Worm (Caenorhabditis elegans) whole organism, young adult: Measurements from ENCODE around the gene ZK546.5.

ENCODE experiments used
- D2030.7 ChIP-seq: fragments of 200-800 bp; sonication (Bioruptor generic); IDR thresholded peaks from 2 replicates; pipeline ENCODE4 v1.3.6; 2022; ENCODE audit warnings: missing genetic modification reagents, missing genetic modification characterization, missing compliant biosample characterization
- F23B12.7 ChIP-seq: sonication (generic microtip); optimal IDR thresholded peaks from 2 replicates; lab custom pipeline; 2017; ENCODE audit warnings: missing genetic modification characterization, mild to moderate bottlenecking, missing compliant biosample characterization, antibody characterized with exemption, moderate library complexity; ENCODE audit not compliant: insufficient read depth
- F49E8.2 ChIP-seq: sonication (generic microtip); optimal IDR thresholded peaks from 3 replicates; lab custom pipeline; 2017; ENCODE audit warnings: missing genetic modification characterization, mild to moderate bottlenecking, missing compliant biosample characterization, antibody characterized with exemption, moderate library complexity; ENCODE audit not compliant: insufficient read depth
- F52B5.7 ChIP-seq: sonication (generic microtip); optimal IDR thresholded peaks from 2 replicates; lab custom pipeline; 2016; ENCODE audit warnings: mild to moderate bottlenecking, missing genetic modification characterization, missing compliant biosample characterization
- K12H6.12 ChIP-seq: fragments of 200-800 bp; sonication (Bioruptor generic); optimal IDR thresholded peaks from 2 replicates; lab custom pipeline; 2018; ENCODE audit warnings: mild to moderate bottlenecking, missing genetic modification characterization, missing compliant biosample characterization
- Y53G8AR.9 ChIP-seq: fragments of 200-800 bp; sonication (Bioruptor generic); conservative IDR thresholded peaks from 2 replicates; pipeline ENCODE4 v1.3.6; 2022; ENCODE audit warnings: missing genetic modification reagents, missing genetic modification characterization, missing compliant biosample characterization
- Y56A3A.18 ChIP-seq: fragments of 200-800 bp; sonication (Bioruptor generic); IDR thresholded peaks from 2 replicates; pipeline ENCODE4 v1.3.6; 2022; ENCODE audit warnings: missing genetic modification reagents, missing genetic modification characterization, missing compliant biosample characterization
- Y95B8A.8 ChIP-seq: fragments of 200-800 bp; sonication (Bioruptor generic); IDR thresholded peaks from 2 replicates; pipeline ENCODE4 v1.3.6; 2022; ENCODE audit warnings: missing genetic modification reagents, missing genetic modification characterization, missing compliant biosample characterization
- aptf-2 ChIP-seq: fragments of 200-800 bp; sonication (Bioruptor generic); conservative IDR thresholded peaks from 2 replicates; pipeline ENCODE4 v1.3.6; 2022; ENCODE audit warnings: missing genetic modification reagents, missing genetic modification characterization, missing compliant biosample characterization
- athp-1 ChIP-seq: sonication (generic microtip); optimal IDR thresholded peaks from 2 replicates; lab custom pipeline; 2017; ENCODE audit warnings: mild to moderate bottlenecking, missing genetic modification characterization, missing compliant biosample characterization
- attf-3 ChIP-seq: fragments of 200-800 bp; sonication (Bioruptor generic); conservative IDR thresholded peaks from 2 replicates; pipeline ENCODE4 v1.3.6; 2022; ENCODE audit warnings: missing genetic modification reagents, missing genetic modification characterization, missing compliant biosample characterization
- attf-5 ChIP-seq: fragments of 200-800 bp; sonication (Bioruptor generic); optimal IDR thresholded peaks from 2 replicates; lab custom pipeline; 2018; ENCODE audit warnings: mild to moderate bottlenecking, missing genetic modification characterization, missing compliant biosample characterization
- ceh-100 ChIP-seq: fragments of 200-800 bp; sonication (Bioruptor generic); IDR thresholded peaks from 2 replicates; pipeline ENCODE4 v1.3.6; 2022; ENCODE audit warnings: missing genetic modification reagents, missing genetic modification characterization, missing compliant biosample characterization
- ceh-27 ChIP-seq: fragments of 200-800 bp; sonication (Bioruptor generic); optimal IDR thresholded peaks from 2 replicates; lab custom pipeline; 2018; ENCODE audit warnings: mild to moderate bottlenecking, missing genetic modification characterization, moderate library complexity, missing compliant biosample characterization
- die-1 ChIP-seq: sonication (generic microtip); optimal IDR thresholded peaks from 2 replicates; lab custom pipeline; 2016; ENCODE audit warnings: missing genotype, mild to moderate bottlenecking, missing genetic modification characterization, missing compliant biosample characterization
- dox-1 ChIP-seq: fragments of 200-800 bp; sonication (Bioruptor generic); IDR thresholded peaks from 2 replicates; pipeline ENCODE4 v1.3.6; 2022; ENCODE audit warnings: missing genetic modification reagents, missing genetic modification characterization, missing compliant biosample characterization
- dpl-1 ChIP-seq: fragments of 150-350 bp; optimal IDR thresholded peaks from 2 replicates; lab custom pipeline; 2014; ENCODE audit warnings: missing biosample characterization, missing genetic modification reagents, missing genetic modification characterization
- egl-18 ChIP-seq: fragments of 200-800 bp; sonication (Bioruptor generic); IDR thresholded peaks from 2 replicates; pipeline ENCODE4 v1.3.6; 2022; ENCODE audit warnings: missing genetic modification reagents, missing genetic modification characterization, missing compliant biosample characterization
- fkh-3 ChIP-seq: sonication (generic microtip); optimal IDR thresholded peaks from 2 replicates; lab custom pipeline; 2016; ENCODE audit warnings: mild to moderate bottlenecking, missing genetic modification characterization, missing compliant biosample characterization
- hlh-12 ChIP-seq: sonication (generic microtip); optimal IDR thresholded peaks from 2 replicates; lab custom pipeline; 2016; ENCODE audit warnings: missing genetic modification characterization, missing compliant biosample characterization
- hmg-1.2 ChIP-seq: fragments of 200-800 bp; sonication (Bioruptor generic); IDR thresholded peaks from 2 replicates; pipeline ENCODE4 v1.3.6; 2022; ENCODE audit warnings: missing genetic modification reagents, missing genetic modification characterization, missing compliant biosample characterization
- lin-35 ChIP-seq, 3 experiments: fragments of 150-350 bp in 2 of 3; sonication (generic microtip) in 1 of 3; optimal IDR thresholded peaks; 2 replicates each; lab custom pipeline; 2014 to 2018; ENCODE audit warnings: missing biosample characterization in 3 of 3, missing genetic modification characterization in 3 of 3, missing genetic modification reagents in 3 of 3
- lin-40 ChIP-seq: sonication (generic microtip); optimal IDR thresholded peaks from 2 replicates; lab custom pipeline; 2016; ENCODE audit warnings: missing genetic modification characterization, mild to moderate bottlenecking, missing compliant biosample characterization, missing genotype, missing genetic modification reagents
- lsl-1 ChIP-seq: fragments of 200-800 bp; sonication (Bioruptor generic); optimal IDR thresholded peaks from 2 replicates; lab custom pipeline; 2018; ENCODE audit warnings: mild to moderate bottlenecking, missing genetic modification characterization, moderate library complexity, missing compliant biosample characterization
- mcd-1 ChIP-seq: fragments of 200-800 bp; sonication (Bioruptor generic); IDR thresholded peaks from 2 replicates; pipeline ENCODE4 v1.3.6; 2022; ENCODE audit warnings: missing genetic modification reagents, missing genetic modification characterization, missing compliant biosample characterization
- nhr-80 ChIP-seq: sonication (generic microtip); optimal IDR thresholded peaks from 2 replicates; lab custom pipeline; 2016; ENCODE audit warnings: missing genetic modification characterization, missing compliant biosample characterization
- pbrm-1 ChIP-seq: fragments of 200-800 bp; sonication (Bioruptor generic); IDR thresholded peaks from 2 replicates; pipeline ENCODE4 v1.3.6; 2022; ENCODE audit warnings: missing genetic modification reagents, missing genetic modification characterization, missing compliant biosample characterization
- pha-4 ChIP-seq: fragments of 150-350 bp; sonication (generic microtip); optimal IDR thresholded peaks from 2 replicates; lab custom pipeline; 2014; ENCODE audit warnings: missing biosample characterization, missing genetic modification reagents, missing genetic modification characterization
- rcor-1 ChIP-seq: fragments of 200-800 bp; sonication (Bioruptor generic); IDR thresholded peaks from 2 replicates; pipeline ENCODE4 v1.3.6; 2022; ENCODE audit warnings: missing genetic modification reagents, missing genetic modification characterization, missing compliant biosample characterization
- repo-1 ChIP-seq: sonication (generic microtip); optimal IDR thresholded peaks from 2 replicates; lab custom pipeline; 2017; ENCODE audit warnings: mild to moderate bottlenecking, missing genetic modification characterization, missing compliant biosample characterization
- rpc-1 ChIP-seq, 2 experiments: fragments of 150-350 bp in 1 of 2; sonication (generic microtip) in 1 of 2; optimal IDR thresholded peaks; 2 replicates each; lab custom pipeline; 2014 to 2018; ENCODE audit warnings: missing biosample characterization in 1 of 2, missing genetic modification characterization in 1 of 2, missing genetic modification reagents in 1 of 2, missing genotype in 1 of 2
- snpc-1.3 ChIP-seq: sonication (generic microtip); optimal IDR thresholded peaks from 2 replicates; lab custom pipeline; 2017; ENCODE audit warnings: missing genetic modification characterization, mild to moderate bottlenecking, missing compliant biosample characterization, antibody characterized with exemption, moderate library complexity, missing genotype, missing genetic modification reagents; ENCODE audit not compliant: insufficient read depth
- snpc-4 ChIP-seq, 5 experiments: fragments of 150-350 bp in 1 of 5; sonication (generic microtip) in 4 of 5; optimal IDR thresholded peaks; 2 replicates each; lab custom pipeline; 2014 to 2018; ENCODE audit warnings: missing genetic modification characterization in 5 of 5, missing biosample characterization in 3 of 5, antibody characterized with exemption in 2 of 5, mild to moderate bottlenecking in 2 of 5, missing compliant biosample characterization in 2 of 5, missing genotype in 2 of 5, moderate library complexity in 2 of 5, missing genetic modification reagents in 1 of 5
- unc-130 ChIP-seq: sonication (generic microtip); optimal IDR thresholded peaks from 2 replicates; lab custom pipeline; 2016; ENCODE audit warnings: missing genetic modification reagents, missing genetic modification characterization, missing compliant biosample characterization

Gene ZK546.5

DNA sequence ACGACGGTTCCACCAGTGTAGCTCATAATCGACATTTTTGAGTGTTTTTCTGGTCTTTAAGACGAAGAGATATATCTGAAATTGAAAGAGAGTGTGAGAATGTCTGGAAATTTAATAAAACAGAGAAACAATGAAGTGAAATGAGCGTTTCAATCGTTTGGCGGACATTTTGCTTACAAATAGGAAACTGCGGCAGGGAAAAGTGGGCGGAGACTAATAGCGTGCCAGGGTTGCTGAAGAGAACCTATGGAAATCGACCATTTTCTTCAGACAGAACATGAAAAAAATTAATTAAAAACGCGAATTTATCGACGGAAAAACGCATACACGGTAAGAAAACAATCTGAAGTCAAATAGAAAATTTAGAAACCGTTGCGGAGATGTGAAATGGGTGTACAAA lies 19.7 kb downstream of the ZK546.5 start, which contains the start of gene pbs-3:
pbs-3 (minus strand) TSS at position 75 of the 400 bp plus-strand sequence.
- peak; percentile 7 for TF ChIP-seq dpl-1 (GFP tag; lab: Kevin White, UChicago)
- TF ChIP-seq ceh-27 = peak; percentile 25
- no peak for TF ChIP-seq repo-1 (tag; lab: Kevin White, UChicago)
- peak; percentile 34 for TF ChIP-seq snpc-1.3 (tag; lab: Kevin White, UChicago)
- peak; percentile 48 for TF ChIP-seq F49E8.2
- TF ChIP-seq rcor-1 (GFP tag; lab: Robert Waterston, UW) = peak; percentile 33; the same call in 1 of the 2 replicates
- peak in 1 of 3 experiments; percentile 27 for TF ChIP-seq lin-35 (GFP tag; optimal IDR thresholded peaks at IDR 0.05; lab: Kevin White, UChicago)
- peak; percentile 81 for TF ChIP-seq attf-5 (GFP tag; lab: Kevin White, UChicago)
- 0 out of 2 replicates have a peak, but pooled peaks have one; percentile 44 for TF ChIP-seq aptf-2 (GFP tag; lab: Robert Waterston, UW)
- TF ChIP-seq Y56A3A.18 (GFP tag; lab: Robert Waterston, UW) = no peak
- TF ChIP-seq K12H6.12 (tag; lab: Kevin White, UChicago) = peak; percentile 19
- TF ChIP-seq egl-18 (GFP tag; lab: Robert Waterston, UW) = no peak
- TF ChIP-seq hlh-12 (tag; lab: Kevin White, UChicago) = no peak
- TF ChIP-seq Y53G8AR.9 (GFP tag; lab: Robert Waterston, UW) = peak; percentile 31; the same call in 1 of the 2 replicates
- peak; percentile 13 for TF ChIP-seq pha-4 (tag; lab: Kevin White, UChicago)
- TF ChIP-seq snpc-4 (GFP tag; optimal IDR thresholded peaks at IDR 0.05; lab: Kevin White, UChicago) = no peak
- peak in 1 of 4 experiments; percentile 16 for TF ChIP-seq snpc-4 (tag; optimal IDR thresholded peaks at IDR 0.05; lab: Kevin White, UChicago)
- peak; percentile 61 for TF ChIP-seq D2030.7 (GFP tag; lab: Robert Waterston, UW)
- TF ChIP-seq dox-1 (GFP tag; lab: Robert Waterston, UW) = peak; percentile 53; the same call in 1 of the 2 replicates
- TF ChIP-seq lsl-1 (GFP tag; lab: Kevin White, UChicago) = peak; percentile 30
- peak; percentile 85 for TF ChIP-seq F23B12.7 (tag; lab: Kevin White, UChicago)
- TF ChIP-seq hmg-1.2 (GFP tag; lab: Robert Waterston, UW) = peak; percentile 5; the same call in 1 of the 2 replicates
- peak; percentile 64 for TF ChIP-seq mcd-1 (GFP tag; lab: Robert Waterston, UW)
- TF ChIP-seq ceh-100 = peak; percentile 93
- TF ChIP-seq pbrm-1 (GFP tag; lab: Robert Waterston, UW) = peak; percentile 41; the same call in 1 of the 2 replicates
- TF ChIP-seq attf-3 (GFP tag; lab: Robert Waterston, UW) = 0 out of 2 replicates have a peak, but pooled peaks have one; percentile 47
- peak; percentile 1 for TF ChIP-seq rpc-1 (optimal IDR thresholded peaks at IDR 0.05; lab: Kevin White, UChicago)
- no peak for TF ChIP-seq rpc-1 (tag; optimal IDR thresholded peaks at IDR 0.05; lab: Kevin White, UChicago)
- peak; percentile 9 for TF ChIP-seq unc-130 (GFP tag; lab: Kevin White, UChicago)
- TF ChIP-seq F52B5.7 = no peak
- TF ChIP-seq athp-1 = no peak
- TF ChIP-seq fkh-3 (tag; lab: Kevin White, UChicago) = no peak
- TF ChIP-seq nhr-80 (tag; lab: Kevin White, UChicago) = peak; percentile 44

DNA sequence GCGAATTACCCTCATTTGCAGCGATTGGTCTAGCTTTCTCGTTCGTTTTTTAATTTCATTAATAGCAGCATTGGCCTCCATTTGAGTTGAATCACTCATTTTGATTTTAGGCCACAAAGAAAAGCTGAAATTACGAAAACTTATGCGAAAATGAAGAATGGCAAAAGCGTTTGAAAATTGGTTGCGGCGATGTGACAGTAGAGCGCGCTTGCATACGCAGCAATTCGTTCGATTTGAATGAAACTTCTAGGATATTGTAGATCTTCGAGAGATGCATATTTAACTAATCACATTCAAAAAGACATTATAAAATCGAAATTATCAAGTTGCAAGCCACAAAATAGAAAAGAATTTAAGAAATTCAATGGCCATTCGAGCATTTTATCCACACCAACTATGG lies 24.1 kb downstream of the ZK546.5 start, which contains the start of gene ulp-2:
ulp-2 (minus strand) TSS at position 158 of the 400 bp plus-strand sequence.
- TF ChIP-seq hmg-1.2 (GFP tag; lab: Robert Waterston, UW) (peak; percentile 15; the same call in 1 of the 2 replicates), die-1 (no peak), Y95B8A.8 (GFP tag; lab: Robert Waterston, UW) (no peak), lin-40 (tag; lab: Kevin White, UChicago) (no peak), hlh-12 (tag; lab: Kevin White, UChicago) (no peak)
